Fruit fly (Drosophila melanogaster) whole organism: Measurements from ENCODE around the gene CG31091.

Source experiments
- Dll ChIP-seq: fragments of >200 bp; optimal IDR thresholded peaks from 2 replicates; lab custom pipeline; 2017
- pan ChIP-seq: fragments of >200 bp; optimal IDR thresholded peaks from 2 replicates; lab custom pipeline; 2017
- psq ChIP-seq: fragments of >200 bp; optimal IDR thresholded peaks from 2 replicates; lab custom pipeline; 2017

- TF ChIP-seq pan = no peak
- no peak for TF ChIP-seq Dll (lab: Kevin White, UChicago)
- no peak for TF ChIP-seq psq (lab: Kevin White, UChicago)
Observed at dm6 chr3R:25893272-25893671, 6.4 kb upstream of the CG31091 start, which contains the start of gene CG5913.
